Fruit fly (Drosophila melanogaster): ENCODE measurements around the gene CG7362.

DNA sequence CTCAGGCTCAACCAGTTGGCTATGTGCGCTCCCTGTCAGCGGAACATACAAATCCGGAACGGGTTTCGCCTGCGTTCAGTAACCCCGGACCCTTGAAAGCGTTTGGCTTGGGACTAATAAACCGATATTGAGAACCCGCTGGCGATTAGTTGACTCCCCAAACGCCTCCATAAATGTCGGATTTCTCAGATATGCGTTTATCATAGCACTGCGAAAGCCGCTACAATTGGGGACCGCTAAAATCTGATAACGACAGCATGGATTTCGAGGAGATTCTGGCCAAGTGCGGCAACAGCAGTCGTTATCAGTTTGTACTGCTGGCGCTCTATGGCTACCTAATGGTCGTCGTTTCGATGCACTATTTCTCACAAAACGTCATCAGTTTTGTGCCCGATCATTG lies 42.0 kb upstream of the CG7362 start, which contains the start of gene CG14855:
- TF ChIP-seq CG13204 (GFP tag; optimal IDR thresholded peaks at IDR 0.05) (no peak), CG10348 (GFP tag; IDR thresholded peaks at IDR 0.05) (no peak), CG14655 (GFP tag; optimal IDR thresholded peaks at IDR 0.05) (no peak), D1 (tag; optimal IDR thresholded peaks at IDR 0.05) (no peak), Pif1B (GFP tag; optimal IDR thresholded peaks at IDR 0.05) (no peak)

Measured in whole organism, pupa.